Worm (Caenorhabditis elegans) whole organism, young adult: ENCODE data around the gene K04A8.19.

Source experiments
- B0261.1 ChIP-seq: sonication (generic microtip); optimal IDR thresholded peaks from 2 replicates; lab custom pipeline; 2016; ENCODE audit warnings: mild to moderate bottlenecking, missing genetic modification characterization, moderate library complexity, missing compliant biosample characterization
- C17E4.6 ChIP-seq: fragments of 200-800 bp; sonication (Bioruptor generic); IDR thresholded peaks from 2 replicates; pipeline ENCODE4 v1.3.6; 2022; ENCODE audit warnings: missing genetic modification reagents, missing genetic modification characterization, missing compliant biosample characterization
- D2030.7 ChIP-seq: fragments of 200-800 bp; sonication (Bioruptor generic); IDR thresholded peaks from 2 replicates; pipeline ENCODE4 v1.3.6; 2022; ENCODE audit warnings: missing genetic modification reagents, missing genetic modification characterization, missing compliant biosample characterization
- F10E7.11 ChIP-seq: sonication (generic microtip); optimal IDR thresholded peaks from 2 replicates; lab custom pipeline; 2017; ENCODE audit warnings: mild to moderate bottlenecking, missing genetic modification characterization, moderate library complexity, missing compliant biosample characterization
- F57C9.4 ChIP-seq: sonication (generic microtip); optimal IDR thresholded peaks from 2 replicates; lab custom pipeline; 2017; ENCODE audit warnings: mild to moderate bottlenecking, missing genetic modification characterization, missing compliant biosample characterization
- K12H6.12 ChIP-seq: fragments of 200-800 bp; sonication (Bioruptor generic); optimal IDR thresholded peaks from 2 replicates; lab custom pipeline; 2018; ENCODE audit warnings: mild to moderate bottlenecking, missing genetic modification characterization, missing compliant biosample characterization
- T07F8.4 ChIP-seq: sonication (generic microtip); optimal IDR thresholded peaks from 2 replicates; lab custom pipeline; 2016; ENCODE audit warnings: mild to moderate bottlenecking, missing genetic modification characterization, moderate library complexity, missing compliant biosample characterization
- T26A5.8 ChIP-seq: sonication (generic microtip); optimal IDR thresholded peaks from 2 replicates; lab custom pipeline; 2016; ENCODE audit warnings: missing genetic modification characterization, missing compliant biosample characterization
- Y56A3A.18 ChIP-seq: fragments of 200-800 bp; sonication (Bioruptor generic); IDR thresholded peaks from 2 replicates; pipeline ENCODE4 v1.3.6; 2022; ENCODE audit warnings: missing genetic modification reagents, missing genetic modification characterization, missing compliant biosample characterization
- ZK185.1 ChIP-seq: sonication (generic microtip); optimal IDR thresholded peaks from 2 replicates; lab custom pipeline; 2016; ENCODE audit warnings: mild to moderate bottlenecking, missing genetic modification characterization, missing compliant biosample characterization; ENCODE audit not compliant: poor library complexity, severe bottlenecking
- akir-1 ChIP-seq: fragments of 200-800 bp; sonication (Bioruptor generic); optimal IDR thresholded peaks from 2 replicates; lab custom pipeline; 2018; ENCODE audit warnings: mild to moderate bottlenecking, missing genetic modification characterization, moderate library complexity, missing compliant biosample characterization
- ama-1 ChIP-seq, 3 experiments: fragments of 150-350 bp in 1 of 3; sonication (generic microtip) in 2 of 3; optimal IDR thresholded peaks; 2 replicates each; lab custom pipeline; 2014 to 2018; ENCODE audit warnings: missing biosample characterization in 2 of 3, missing genetic modification characterization in 2 of 3, missing genetic modification reagents in 2 of 3
- atf-7 ChIP-seq: sonication (generic microtip); optimal IDR thresholded peaks from 2 replicates; lab custom pipeline; 2017; ENCODE audit warnings: mild to moderate bottlenecking, missing genetic modification characterization, missing compliant biosample characterization
- athp-1 ChIP-seq: sonication (generic microtip); optimal IDR thresholded peaks from 2 replicates; lab custom pipeline; 2017; ENCODE audit warnings: mild to moderate bottlenecking, missing genetic modification characterization, missing compliant biosample characterization
- attf-3 ChIP-seq: fragments of 200-800 bp; sonication (Bioruptor generic); conservative IDR thresholded peaks from 2 replicates; pipeline ENCODE4 v1.3.6; 2022; ENCODE audit warnings: missing genetic modification reagents, missing genetic modification characterization, missing compliant biosample characterization
- attf-5 ChIP-seq: fragments of 200-800 bp; sonication (Bioruptor generic); optimal IDR thresholded peaks from 2 replicates; lab custom pipeline; 2018; ENCODE audit warnings: mild to moderate bottlenecking, missing genetic modification characterization, missing compliant biosample characterization
- ceh-100 ChIP-seq: fragments of 200-800 bp; sonication (Bioruptor generic); IDR thresholded peaks from 2 replicates; pipeline ENCODE4 v1.3.6; 2022; ENCODE audit warnings: missing genetic modification reagents, missing genetic modification characterization, missing compliant biosample characterization
- ceh-58 ChIP-seq: fragments of 200-800 bp; sonication (Bioruptor generic); IDR thresholded peaks from 2 replicates; pipeline ENCODE4 v1.3.6; 2022; ENCODE audit warnings: missing genetic modification characterization, missing compliant biosample characterization
- chd-7 ChIP-seq: sonication (generic microtip); optimal IDR thresholded peaks from 2 replicates; lab custom pipeline; 2016; ENCODE audit warnings: mild to moderate bottlenecking, missing genetic modification characterization, moderate library complexity, missing compliant biosample characterization
- dpl-1 ChIP-seq: fragments of 150-350 bp; optimal IDR thresholded peaks from 2 replicates; lab custom pipeline; 2014; ENCODE audit warnings: missing biosample characterization, missing genetic modification reagents, missing genetic modification characterization
- egl-18 ChIP-seq: fragments of 200-800 bp; sonication (Bioruptor generic); IDR thresholded peaks from 2 replicates; pipeline ENCODE4 v1.3.6; 2022; ENCODE audit warnings: missing genetic modification reagents, missing genetic modification characterization, missing compliant biosample characterization
- ekl-4 ChIP-seq: fragments of 200-800 bp; sonication (Bioruptor generic); IDR thresholded peaks from 2 replicates; pipeline ENCODE4 v1.3.6; 2022; ENCODE audit warnings: missing genetic modification reagents, missing genetic modification characterization, missing compliant biosample characterization
- gei-17 ChIP-seq: fragments of 200-800 bp; sonication (Bioruptor generic); optimal IDR thresholded peaks from 2 replicates; lab custom pipeline; 2018; ENCODE audit warnings: mild to moderate bottlenecking, missing genetic modification characterization, missing compliant biosample characterization
- hrde-1 ChIP-seq: sonication (generic microtip); optimal IDR thresholded peaks from 2 replicates; lab custom pipeline; 2016; ENCODE audit warnings: missing genetic modification characterization, mild to moderate bottlenecking, missing compliant biosample characterization, moderate library complexity, missing genotype, missing genetic modification reagents, borderline replicate concordance
- hsf-1 ChIP-seq: fragments of 200-800 bp; sonication (Bioruptor generic); IDR thresholded peaks from 2 replicates; pipeline ENCODE4 v1.3.6; 2022; ENCODE audit warnings: missing genetic modification reagents, missing genetic modification characterization, missing compliant biosample characterization
- let-526 ChIP-seq: fragments of 200-800 bp; sonication (Bioruptor generic); IDR thresholded peaks from 2 replicates; pipeline ENCODE4 v1.3.6; 2022; ENCODE audit warnings: missing genetic modification reagents, missing genetic modification characterization, missing compliant biosample characterization
- lin-35 ChIP-seq, 3 experiments: fragments of 150-350 bp in 2 of 3; sonication (generic microtip) in 1 of 3; optimal IDR thresholded peaks; 2 replicates each; lab custom pipeline; 2014 to 2018; ENCODE audit warnings: missing biosample characterization in 3 of 3, missing genetic modification characterization in 3 of 3, missing genetic modification reagents in 3 of 3
- lsy-27 ChIP-seq: sonication (generic microtip); optimal IDR thresholded peaks from 2 replicates; lab custom pipeline; 2017; ENCODE audit warnings: missing genetic modification characterization, mild to moderate bottlenecking, missing compliant biosample characterization, antibody characterized with exemption, missing genotype, borderline replicate concordance; ENCODE audit not compliant: insufficient read depth
- madf-10 ChIP-seq: sonication (generic microtip); optimal IDR thresholded peaks from 2 replicates; lab custom pipeline; 2016; ENCODE audit warnings: mild to moderate bottlenecking, missing genetic modification characterization, missing compliant biosample characterization
- madf-6 ChIP-seq: fragments of 200-800 bp; sonication (Bioruptor generic); IDR thresholded peaks from 2 replicates; pipeline ENCODE4 v1.3.6; 2022; ENCODE audit warnings: missing genetic modification reagents, missing genetic modification characterization, missing compliant biosample characterization
- nfyb-1 ChIP-seq: fragments of 200-800 bp; sonication (Bioruptor generic); IDR thresholded peaks from 2 replicates; pipeline ENCODE4 v1.3.6; 2022; ENCODE audit warnings: missing genetic modification reagents, missing genetic modification characterization, missing compliant biosample characterization
- nhr-120 ChIP-seq: fragments of 200-800 bp; sonication (Bioruptor generic); IDR thresholded peaks from 2 replicates; pipeline ENCODE4 v1.3.6; 2022; ENCODE audit warnings: missing genetic modification characterization, missing compliant biosample characterization
- nhr-80 ChIP-seq: sonication (generic microtip); optimal IDR thresholded peaks from 2 replicates; lab custom pipeline; 2016; ENCODE audit warnings: missing genetic modification characterization, missing compliant biosample characterization
- nhr-90 ChIP-seq: sonication (generic microtip); optimal IDR thresholded peaks from 2 replicates; lab custom pipeline; 2016; ENCODE audit warnings: missing genotype, mild to moderate bottlenecking, missing genetic modification characterization, missing compliant biosample characterization
- pbrm-1 ChIP-seq: fragments of 200-800 bp; sonication (Bioruptor generic); IDR thresholded peaks from 2 replicates; pipeline ENCODE4 v1.3.6; 2022; ENCODE audit warnings: missing genetic modification reagents, missing genetic modification characterization, missing compliant biosample characterization
- rcor-1 ChIP-seq: fragments of 200-800 bp; sonication (Bioruptor generic); IDR thresholded peaks from 2 replicates; pipeline ENCODE4 v1.3.6; 2022; ENCODE audit warnings: missing genetic modification reagents, missing genetic modification characterization, missing compliant biosample characterization
- repo-1 ChIP-seq: sonication (generic microtip); optimal IDR thresholded peaks from 2 replicates; lab custom pipeline; 2017; ENCODE audit warnings: mild to moderate bottlenecking, missing genetic modification characterization, missing compliant biosample characterization
- snpc-1.1 ChIP-seq: sonication (generic microtip); optimal IDR thresholded peaks from 2 replicates; lab custom pipeline; 2017; ENCODE audit warnings: missing genetic modification characterization, mild to moderate bottlenecking, missing compliant biosample characterization, antibody characterized with exemption, moderate library complexity, missing genotype, missing genetic modification reagents; ENCODE audit not compliant: insufficient read depth
- snpc-4 ChIP-seq, 5 experiments: fragments of 150-350 bp in 1 of 5; sonication (generic microtip) in 4 of 5; optimal IDR thresholded peaks; 2 replicates each; lab custom pipeline; 2014 to 2018; ENCODE audit warnings: missing genetic modification characterization in 5 of 5, missing biosample characterization in 3 of 5, antibody characterized with exemption in 2 of 5, mild to moderate bottlenecking in 2 of 5, missing compliant biosample characterization in 2 of 5, missing genotype in 2 of 5, moderate library complexity in 2 of 5, missing genetic modification reagents in 1 of 5
- sptf-2 ChIP-seq: fragments of 200-800 bp; sonication (Bioruptor generic); optimal IDR thresholded peaks from 2 replicates; lab custom pipeline; 2018; ENCODE audit warnings: mild to moderate bottlenecking, missing genetic modification characterization, missing compliant biosample characterization
- tbp1 ChIP-seq: fragments of 200-800 bp; sonication (Bioruptor generic); optimal IDR thresholded peaks from 2 replicates; lab custom pipeline; 2018; ENCODE audit warnings: mild to moderate bottlenecking, missing genetic modification characterization, missing compliant biosample characterization
- tlf-1 ChIP-seq: fragments of 200-800 bp; sonication (Bioruptor generic); optimal IDR thresholded peaks from 2 replicates; lab custom pipeline; 2018; ENCODE audit warnings: mild to moderate bottlenecking, missing genetic modification characterization, missing compliant biosample characterization
- xnd-1 ChIP-seq: sonication (generic microtip); optimal IDR thresholded peaks from 2 replicates; lab custom pipeline; 2016; ENCODE audit warnings: missing genotype, missing genetic modification reagents, missing genetic modification characterization, missing compliant biosample characterization
- zim-3 ChIP-seq: sonication (generic microtip); optimal IDR thresholded peaks from 2 replicates; lab custom pipeline; 2017; ENCODE audit warnings: mild to moderate bottlenecking, missing genetic modification characterization, moderate library complexity, missing compliant biosample characterization
- ztf-18 ChIP-seq: sonication (generic microtip); optimal IDR thresholded peaks from 2 replicates; lab custom pipeline; 2016; ENCODE audit warnings: missing genotype, mild to moderate bottlenecking, missing genetic modification characterization, missing compliant biosample characterization
- ztf-3 ChIP-seq: fragments of 200-800 bp; sonication (Bioruptor generic); optimal IDR thresholded peaks from 2 replicates; lab custom pipeline; 2018; ENCODE audit warnings: mild to moderate bottlenecking, missing genetic modification characterization, missing compliant biosample characterization
- ztf-6 ChIP-seq: fragments of 200-800 bp; sonication (Bioruptor generic); IDR thresholded peaks from 2 replicates; pipeline ENCODE4 v1.3.6; 2022; ENCODE audit warnings: missing genetic modification reagents, missing genetic modification characterization, missing compliant biosample characterization

The K04A8.19 gene

ce11 chrV:6559585-6559984 is 5.4 kb upstream of the K04A8.19 start (continued):
- TF ChIP-seq D2030.7 (GFP tag; lab: Robert Waterston, UW) (peak; percentile 69; the same call in 1 of the 2 replicates), ztf-6 (GFP tag; lab: Robert Waterston, UW) (no peak), nfyb-1 (GFP tag; lab: Robert Waterston, UW) (no peak), repo-1 (no peak), F57C9.4 (no peak), Y56A3A.18 (GFP tag; lab: Robert Waterston, UW) (0 out of 2 replicates have a peak, but pooled peaks have one; percentile 24), egl-18 (GFP tag; lab: Robert Waterston, UW) (no peak), nhr-120 (no peak), nhr-90 (tag; lab: Kevin White, UChicago) (peak; percentile 89), ama-1 (optimal IDR thresholded peaks at IDR 0.05; lab: Kevin White, UChicago) (no peak), ama-1 (GFP tag; optimal IDR thresholded peaks at IDR 0.05; lab: Kevin White, UChicago) (peak; percentile 56 to 87), ceh-100 (GFP tag; lab: Robert Waterston, UW) (peak; percentile 49; the same call in 1 of the 2 replicates), nhr-80 (peak; percentile 42), attf-5 (GFP tag; lab: Kevin White, UChicago) (peak; percentile 76), lsy-27 (tag; lab: Kevin White, UChicago) (no peak), chd-7 (tag; lab: Kevin White, UChicago) (peak; percentile 61), K12H6.12 (tag; lab: Kevin White, UChicago) (no peak), T07F8.4 (peak; percentile 69), snpc-1.1 (tag; lab: Kevin White, UChicago) (peak; percentile 31), T26A5.8 (tag; lab: Kevin White, UChicago) (peak; percentile 45), atf-7 (tag; lab: Kevin White, UChicago) (peak; percentile 9), gei-17 (GFP tag; lab: Kevin White, UChicago) (no peak), sptf-2 (GFP tag; lab: Kevin White, UChicago) (peak; percentile 90), madf-10 (tag; lab: Kevin White, UChicago) (peak; percentile 55), zim-3 (tag; lab: Kevin White, UChicago) (peak; percentile 45), xnd-1 (peak; percentile 1), B0261.1 (tag; lab: Kevin White, UChicago) (peak; percentile 77), F10E7.11 (tag; lab: Kevin White, UChicago) (no peak), tlf-1 (GFP tag; lab: Kevin White, UChicago) (no peak), dpl-1 (GFP tag; lab: Kevin White, UChicago) (no peak), ztf-3 (GFP tag; lab: Kevin White, UChicago) (no peak), ztf-18 (tag; lab: Kevin White, UChicago) (peak; percentile 67), athp-1 (tag; lab: Kevin White, UChicago) (peak; percentile 74), madf-6 (GFP tag; lab: Robert Waterston, UW) (no peak; the same call in 1 of the 2 replicates), lin-35 (GFP tag; optimal IDR thresholded peaks at IDR 0.05; lab: Kevin White, UChicago) (no peak), pbrm-1 (GFP tag; lab: Robert Waterston, UW) (no peak), rcor-1 (GFP tag; lab: Robert Waterston, UW) (no peak), ZK185.1 (tag; lab: Kevin White, UChicago) (peak; percentile 41), hsf-1 (GFP tag; lab: Robert Waterston, UW) (0 out of 2 replicates have a peak, but pooled peaks have one; percentile 24), ekl-4 (GFP tag; lab: Robert Waterston, UW) (peak; percentile 64), let-526 (GFP tag; lab: Robert Waterston, UW) (no peak), C17E4.6 (no peak), hrde-1 (tag; lab: Kevin White, UChicago) (peak; percentile 70), ceh-58 (GFP tag; lab: Robert Waterston, UW) (no peak), attf-3 (GFP tag; lab: Robert Waterston, UW) (no peak), akir-1 (GFP tag; lab: Kevin White, UChicago) (no peak), snpc-4 (GFP tag; optimal IDR thresholded peaks at IDR 0.05; lab: Kevin White, UChicago) (no peak), snpc-4 (tag; optimal IDR thresholded peaks at IDR 0.05; lab: Kevin White, UChicago) (no peak), tbp1 (GFP tag; lab: Kevin White, UChicago) (peak; percentile 87)
